Worm (Caenorhabditis elegans) whole organism, L4 larva: Measurements from ENCODE around the gene repo-1.

Experiments used
- T20F7.1 ChIP-seq: fragments of 200-800 bp; sonication (Bioruptor generic); optimal IDR thresholded peaks from 2 replicates; lab custom pipeline; 2018; ENCODE audit warnings: mild to moderate bottlenecking, missing genetic modification characterization, missing compliant biosample characterization
- ZK546.5 ChIP-seq, 2 experiments: sonication (generic microtip); optimal IDR thresholded peaks; 2 replicates each; lab custom pipeline; 2017; ENCODE audit warnings: missing biosample characterization in 2 of 2, missing genetic modification characterization in 2 of 2
- ama-1 ChIP-seq: fragments of 150-350 bp; optimal IDR thresholded peaks from 2 replicates; lab custom pipeline; 2014; ENCODE audit warnings: inconsistent platforms, mixed read lengths
- ces-1 ChIP-seq: fragments of 150-350 bp; sonication (generic microtip); optimal IDR thresholded peaks from 4 replicates; lab custom pipeline; 2014; ENCODE audit warnings: missing biosample characterization, missing genetic modification reagents, missing genetic modification characterization
- fos-1 ChIP-seq: fragments of 150-350 bp; optimal IDR thresholded peaks from 2 replicates; lab custom pipeline; 2014; ENCODE audit warnings: missing biosample characterization, missing genetic modification characterization
- lin-13 ChIP-seq: fragments of 150-350 bp; optimal IDR thresholded peaks from 2 replicates; lab custom pipeline; 2014; ENCODE audit warnings: missing biosample characterization, missing genetic modification reagents, missing genetic modification characterization
- lin-39 ChIP-seq: fragments of 150-350 bp; optimal IDR thresholded peaks from 2 replicates; lab custom pipeline; 2014; ENCODE audit warnings: missing biosample characterization, missing genetic modification reagents, missing genetic modification characterization
- lir-3 ChIP-seq: sonication (generic microtip); optimal IDR thresholded peaks from 2 replicates; lab custom pipeline; 2016; ENCODE audit warnings: mild to moderate bottlenecking, missing genetic modification characterization, missing compliant biosample characterization
- nhr-11 ChIP-seq: fragments of 150-350 bp; optimal IDR thresholded peaks from 2 replicates; lab custom pipeline; 2014; ENCODE audit warnings: missing biosample characterization, missing genetic modification characterization
- pha-4 ChIP-seq, 2 experiments: fragments of 150-350 bp in 1 of 2; fragments of 200-800 bp in 1 of 2; sonication (Bioruptor generic) in 1 of 2; IDR thresholded peaks in 1 of 2; optimal IDR thresholded peaks in 1 of 2; 2 replicates each; pipeline versions ENCODE4 v1.3.6 to Lab custom; 2014 to 2022; ENCODE audit warnings: missing genetic modification characterization in 2 of 2, missing genetic modification reagents in 2 of 2, missing biosample characterization in 1 of 2, missing compliant biosample characterization in 1 of 2
- snpc-1.2 ChIP-seq: fragments of 200-800 bp; sonication (Bioruptor generic); IDR thresholded peaks from 2 replicates; pipeline ENCODE4 v1.3.6; 2022; ENCODE audit warnings: missing genetic modification reagents, missing genetic modification characterization, missing compliant biosample characterization
- zfp-2 ChIP-seq: sonication (generic microtip); optimal IDR thresholded peaks from 2 replicates; lab custom pipeline; 2016; ENCODE audit warnings: mild to moderate bottlenecking, missing genetic modification characterization, missing compliant biosample characterization

DNA sequence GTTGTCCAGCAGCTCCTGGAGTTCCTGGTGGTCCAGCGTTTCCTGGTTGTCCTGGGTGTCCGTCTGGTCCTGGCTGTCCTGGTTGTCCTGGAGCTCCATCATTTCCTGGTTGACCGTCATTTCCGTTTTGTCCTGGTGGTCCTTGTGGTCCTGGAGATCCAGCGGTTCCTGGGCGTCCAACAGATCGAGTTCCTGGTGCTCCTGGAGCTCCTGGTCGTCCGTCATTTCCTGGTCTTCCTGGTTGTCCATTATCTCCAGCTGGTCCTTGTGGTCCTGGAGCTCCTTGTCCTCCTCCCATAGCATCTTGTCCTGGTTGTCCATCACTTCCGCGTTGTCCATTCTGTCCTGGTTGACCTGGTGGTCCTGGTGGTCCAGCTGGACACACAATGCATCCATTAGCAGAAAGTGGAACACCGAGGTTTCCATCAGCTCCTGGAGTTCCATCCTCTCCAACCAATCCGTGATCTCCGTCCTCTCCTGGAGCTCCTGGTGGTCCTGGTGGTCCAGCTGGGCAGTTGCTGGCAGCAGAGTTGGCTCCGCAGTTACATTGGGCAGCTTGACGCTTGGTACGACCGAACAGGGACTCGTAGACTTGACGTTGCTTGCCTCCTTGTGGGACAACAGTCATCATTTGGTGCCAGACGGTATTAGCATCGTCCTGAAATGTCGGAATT is 24.8 kb downstream of the repo-1 start:
- TF ChIP-seq pha-4 (GFP tag; IDR thresholded peaks at IDR 0.05; lab: Robert Waterston, UW) (no peak), pha-4 (tag; optimal IDR thresholded peaks at IDR 0.05; lab: Kevin White, UChicago) (no peak), lin-39 (tag; lab: Kevin White, UChicago) (no peak), ces-1 (GFP tag; lab: Kevin White, UChicago) (no peak), lin-13 (GFP tag; lab: Kevin White, UChicago) (no peak), fos-1 (tag; lab: Kevin White, UChicago) (no peak), zfp-2 (tag; lab: Kevin White, UChicago) (no peak), nhr-11 (tag; lab: Kevin White, UChicago) (no peak), snpc-1.2 (GFP tag; lab: Robert Waterston, UW) (no peak), ama-1 (lab: Kevin White, UChicago) (no peak), ZK546.5 (tag; optimal IDR thresholded peaks at IDR 0.05; lab: Kevin White, UChicago) (no peak), lir-3 (tag; lab: Kevin White, UChicago) (no peak), T20F7.1 (no peak)
